Worm (Caenorhabditis elegans): ENCODE data around the gene prmt-5.

- TF ChIP-seq zag-1 (tag; optimal IDR thresholded peaks at IDR 0.05) (no peak), fos-1 (tag; optimal IDR thresholded peaks at IDR 0.05) (no peak), ceh-82 (tag; optimal IDR thresholded peaks at IDR 0.05) (no peak), F26F4.8 (GFP tag; conservative IDR thresholded peaks at IDR 0.05) (no peak), sdz-12 (GFP tag; optimal IDR thresholded peaks at IDR 0.05) (no peak), jun-1 (tag; optimal IDR thresholded peaks at IDR 0.05) (no peak), nhr-111 (GFP tag; optimal IDR thresholded peaks at IDR 0.05) (no peak), lin-15B (tag; optimal IDR thresholded peaks at IDR 0.05) (no peak), F44E2.7 (GFP tag; IDR thresholded peaks at IDR 0.05) (no peak)
Observed at ce11 chrIII:5185620-5186019, 44.7 kb upstream of the prmt-5 start, which contains the start of gene pup-2.
